Worm (Caenorhabditis elegans): ENCODE data around the gene pqn-32.
A peak's percentile ranks its signal among the peaks of the same experiment; 100 is the strongest.

pqn-32 gene

DNA sequence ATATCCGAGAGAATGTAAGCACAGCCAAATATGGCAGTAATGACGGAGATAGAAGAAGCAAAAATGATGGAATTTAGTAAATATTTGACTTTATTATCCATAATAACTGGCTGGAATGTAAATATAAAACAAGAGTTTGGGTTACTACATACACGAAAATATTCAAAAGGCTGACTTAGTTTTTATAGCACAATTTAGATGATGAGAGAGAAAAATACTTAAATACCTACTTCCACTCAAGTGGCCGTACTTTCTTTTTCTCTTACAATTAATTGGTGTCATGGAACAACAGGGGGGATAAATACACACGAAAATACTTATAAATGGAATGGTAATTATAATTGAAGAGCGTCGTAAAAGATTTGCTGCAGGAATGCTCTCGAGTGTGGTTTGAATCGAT is 9.6 kb upstream of the pqn-32 start, which contains the start of gene col-86:
col-86 (minus strand) TSS at position 101 of the 400 bp plus-strand sequence.
- no peak for TF ChIP-seq lin-13 (GFP tag; optimal IDR thresholded peaks at IDR 0.05)
- TF ChIP-seq dmd-4 (tag; optimal IDR thresholded peaks at IDR 0.05), result no peak
- no peak for TF ChIP-seq zag-1 (tag; optimal IDR thresholded peaks at IDR 0.05)
- TF ChIP-seq nhr-25 (tag; optimal IDR thresholded peaks at IDR 0.05), result no peak
- TF ChIP-seq sem-4 (tag; optimal IDR thresholded peaks at IDR 0.05), result no peak
- TF ChIP-seq ztf-1 (GFP tag; conservative IDR thresholded peaks at IDR 0.05), result no peak
- TF ChIP-seq nhr-129 (tag; optimal IDR thresholded peaks at IDR 0.05), result no peak
- no peak for TF ChIP-seq sma-3 (GFP tag; optimal IDR thresholded peaks at IDR 0.05)
- TF ChIP-seq nhr-12 (tag; optimal IDR thresholded peaks at IDR 0.05), result no peak
- no peak for TF ChIP-seq elt-3 (tag; optimal IDR thresholded peaks at IDR 0.05)
- no peak for TF ChIP-seq mbf-1 (tag; optimal IDR thresholded peaks at IDR 0.05)
- no peak for TF ChIP-seq ztf-4 (tag; optimal IDR thresholded peaks at IDR 0.05)
- no peak for TF ChIP-seq R02D3.7 (tag; optimal IDR thresholded peaks at IDR 0.05)
- no peak for TF ChIP-seq nhr-10 (tag; optimal IDR thresholded peaks at IDR 0.05)
- TF ChIP-seq unc-62 (GFP tag; optimal IDR thresholded peaks at IDR 0.05), result no peak
- TF ChIP-seq lin-11 (tag; optimal IDR thresholded peaks at IDR 0.05), result no peak

ce11 chrII:13116710-13117109 is 8.9 kb downstream of the pqn-32 start, which contains the start of gene rict-1:
Gene rict-1 (minus strand): TSS chrII:13116810.
- TF ChIP-seq Y55F3AM.14 (GFP tag; optimal IDR thresholded peaks at IDR 0.05) (no peak), ceh-16 (tag; optimal IDR thresholded peaks at IDR 0.05) (no peak), mdl-1 (tag; optimal IDR thresholded peaks at IDR 0.05) (no peak)

- TF ChIP-seq ceh-16 (tag; optimal IDR thresholded peaks at IDR 0.05), result no peak
- TF ChIP-seq aly-2 (tag; optimal IDR thresholded peaks at IDR 0.05), result no peak
- no peak for TF ChIP-seq ztf-1 (GFP tag; conservative IDR thresholded peaks at IDR 0.05)
- TF ChIP-seq nhr-77 (tag; optimal IDR thresholded peaks at IDR 0.05), result no peak
- no peak for TF ChIP-seq R02D3.7 (tag; optimal IDR thresholded peaks at IDR 0.05)
- peak; percentile 80 for TF ChIP-seq sma-3 (GFP tag; optimal IDR thresholded peaks at IDR 0.05)
- TF ChIP-seq alr-1 (tag; optimal IDR thresholded peaks at IDR 0.05), result no peak
- no peak for TF ChIP-seq lin-39 (tag; optimal IDR thresholded peaks at IDR 0.05)
- no peak for TF ChIP-seq blmp-1 (tag; optimal IDR thresholded peaks at IDR 0.05; ENCODE audit: insufficient read depth)
- TF ChIP-seq unc-39 (tag; optimal IDR thresholded peaks at IDR 0.05), result no peak
- TF ChIP-seq nhr-21 (tag; optimal IDR thresholded peaks at IDR 0.05), result peak; percentile 21
- no peak for TF ChIP-seq lin-13 (GFP tag; optimal IDR thresholded peaks at IDR 0.05)
- peak; percentile 50 for TF ChIP-seq crh-2 (tag; optimal IDR thresholded peaks at IDR 0.05)
- no peak for TF ChIP-seq skn-1 (tag; optimal IDR thresholded peaks at IDR 0.05)
- TF ChIP-seq F13H6.1 (tag; optimal IDR thresholded peaks at IDR 0.05), result peak; percentile 71
- TF ChIP-seq mdl-1 (tag; optimal IDR thresholded peaks at IDR 0.05), result peak in 1 of 2 experiments; percentile 12
- no peak for TF ChIP-seq ceh-82 (tag; optimal IDR thresholded peaks at IDR 0.05)
- no peak for TF ChIP-seq nhr-11 (tag; optimal IDR thresholded peaks at IDR 0.05)
- TF ChIP-seq peb-1 (tag; optimal IDR thresholded peaks at IDR 0.05), result no peak
- no peak for TF ChIP-seq ztf-11 (tag; optimal IDR thresholded peaks at IDR 0.05)
- no peak for TF ChIP-seq nhr-12 (tag; optimal IDR thresholded peaks at IDR 0.05)
- no peak for TF ChIP-seq elt-1 (tag; optimal IDR thresholded peaks at IDR 0.05)
- TF ChIP-seq elt-3 (tag; optimal IDR thresholded peaks at IDR 0.05), result no peak
- TF ChIP-seq zag-1 (tag; optimal IDR thresholded peaks at IDR 0.05), result no peak
- TF ChIP-seq egl-27 (tag; optimal IDR thresholded peaks at IDR 0.05), result no peak
- no peak for TF ChIP-seq ztf-4 (tag; optimal IDR thresholded peaks at IDR 0.05)
- peak; percentile 75 for TF ChIP-seq gmeb-1 (tag; optimal IDR thresholded peaks at IDR 0.05)
- TF ChIP-seq mbf-1 (tag; optimal IDR thresholded peaks at IDR 0.05), result no peak
- TF ChIP-seq fos-1 (tag; optimal IDR thresholded peaks at IDR 0.05), result peak; percentile 22
- no peak for TF ChIP-seq nhr-129 (tag; optimal IDR thresholded peaks at IDR 0.05)
- TF ChIP-seq Y55F3AM.14 (GFP tag; optimal IDR thresholded peaks at IDR 0.05), result no peak
- peak; percentile 70 for TF ChIP-seq unc-55 (GFP tag; optimal IDR thresholded peaks at IDR 0.05)
- TF ChIP-seq ZK546.5 (tag; optimal IDR thresholded peaks at IDR 0.05), result no peak
- TF ChIP-seq nhr-6 (tag; optimal IDR thresholded peaks at IDR 0.05), result no peak
- peak; percentile 1 for TF ChIP-seq lin-11 (tag; optimal IDR thresholded peaks at IDR 0.05)
- TF ChIP-seq unc-62 (GFP tag; optimal IDR thresholded peaks at IDR 0.05), result no peak
- TF ChIP-seq dmd-4 (tag; optimal IDR thresholded peaks at IDR 0.05), result no peak
- TF ChIP-seq sma-9 (GFP tag; optimal IDR thresholded peaks at IDR 0.05), result peak; percentile 82
- no peak for TF ChIP-seq sma-9 (tag; optimal IDR thresholded peaks at IDR 0.05)
- TF ChIP-seq mab-5 (tag; optimal IDR thresholded peaks at IDR 0.05), result no peak
- peak; percentile 69 for TF ChIP-seq C34F6.9 (tag; optimal IDR thresholded peaks at IDR 0.05)
- TF ChIP-seq nhr-23 (tag; optimal IDR thresholded peaks at IDR 0.05), result no peak
- TF ChIP-seq nhr-237 (tag; optimal IDR thresholded peaks at IDR 0.05), result no peak
- no peak for TF ChIP-seq ama-1 (optimal IDR thresholded peaks at IDR 0.05)
- TF ChIP-seq nhr-10 (tag; optimal IDR thresholded peaks at IDR 0.05), result no peak
- TF ChIP-seq snpc-4 (tag; optimal IDR thresholded peaks at IDR 0.05), result peak; percentile 73
- TF ChIP-seq sem-4 (tag; optimal IDR thresholded peaks at IDR 0.05), result peak; percentile 72
- TF ChIP-seq nhr-25 (tag; optimal IDR thresholded peaks at IDR 0.05), result no peak
- TF ChIP-seq lsy-2 (tag; optimal IDR thresholded peaks at IDR 0.05), result peak; percentile 44 to 77
Measured at ce11 chrII:13117135-13117534, 9.3 kb downstream of the pqn-32 start, which contains the start of gene gfm-1. Gene gfm-1 (plus strand): TSS chrII:13117483.

All from whole organism, L2 larva.